Fruit fly (Drosophila melanogaster) Kc167 (cell line): ENCODE data around the gene CG14408.

Source experiments
- Myc ChIP-seq: fragments of >200 bp; optimal IDR thresholded peaks from 2 replicates; lab custom pipeline; 2017; ENCODE audit warnings: missing external identifiers
- Sin3A ChIP-seq: fragments of >200 bp; optimal IDR thresholded peaks from 2 replicates; lab custom pipeline; 2018; ENCODE audit warnings: missing external identifiers
- insv ChIP-seq: fragments of >200 bp; optimal IDR thresholded peaks from 3 replicates; lab custom pipeline; 2018; ENCODE audit warnings: missing external identifiers
- psq ChIP-seq: fragments of >200 bp; optimal IDR thresholded peaks from 2 replicates; lab custom pipeline; 2017; ENCODE audit warnings: missing external identifiers
- ttk ChIP-seq: sonication (Bioruptor generic); optimal IDR thresholded peaks from 2 replicates; lab custom pipeline; 2017; ENCODE audit warnings: missing external identifiers

dm6 chrX:14858951-14859350 is 27.1 kb upstream of the CG14408 start, which contains the start of gene CG46399:
- no peak for TF ChIP-seq Sin3A (lab: Kevin White, UChicago)
- TF ChIP-seq Myc (lab: Kevin White, UChicago): no peak
- no peak for TF ChIP-seq insv (lab: Kevin White, UChicago)
- TF ChIP-seq ttk: no peak
- no peak for TF ChIP-seq psq (lab: Kevin White, UChicago)
